Worm (Caenorhabditis elegans) whole organism, mixed stage, embryonic: ENCODE measurements around the gene viro-2.
A peak's percentile ranks its signal among the peaks of the same experiment; 100 is the strongest.

Experiments used
- M03D4.4 ChIP-seq: sonication (generic microtip); optimal IDR thresholded peaks from 2 replicates; lab custom pipeline; 2017; ENCODE audit warnings: mild to moderate bottlenecking, missing genetic modification characterization, missing compliant biosample characterization
- bed-3 ChIP-seq: fragments of 200-800 bp; sonication (Bioruptor generic); optimal IDR thresholded peaks from 3 replicates; lab custom pipeline; 2018; ENCODE audit warnings: mild to moderate bottlenecking, missing genetic modification characterization, moderate library complexity, missing compliant biosample characterization
- blmp-1 ChIP-seq: fragments of 150-350 bp; optimal IDR thresholded peaks from 2 replicates; lab custom pipeline; 2014; ENCODE audit warnings: missing biosample characterization, missing genetic modification characterization
- ceh-39 ChIP-seq: fragments of 150-350 bp; optimal IDR thresholded peaks from 2 replicates; lab custom pipeline; 2014; ENCODE audit warnings: missing biosample characterization, missing genetic modification characterization
- ceh-43 ChIP-seq: fragments of 200-800 bp; sonication (Bioruptor generic); optimal IDR thresholded peaks from 2 replicates; lab custom pipeline; 2018; ENCODE audit warnings: mild to moderate bottlenecking, missing genetic modification characterization, moderate library complexity, missing compliant biosample characterization
- ceh-83 ChIP-seq: fragments of 200-800 bp; sonication (Bioruptor generic); optimal IDR thresholded peaks from 2 replicates; lab custom pipeline; 2018; ENCODE audit warnings: mild to moderate bottlenecking, missing genetic modification characterization, missing compliant biosample characterization
- ces-1 ChIP-seq: fragments of 150-350 bp; optimal IDR thresholded peaks from 2 replicates; lab custom pipeline; 2014; ENCODE audit warnings: missing biosample characterization, missing genetic modification reagents, missing genetic modification characterization
- cnd-1 ChIP-seq: fragments of 200-800 bp; sonication (Bioruptor generic); optimal IDR thresholded peaks from 2 replicates; lab custom pipeline; 2018; ENCODE audit warnings: mild to moderate bottlenecking, missing genetic modification characterization, missing compliant biosample characterization
- drap-1 ChIP-seq: fragments of 200-800 bp; sonication (Bioruptor generic); optimal IDR thresholded peaks from 3 replicates; lab custom pipeline; 2018; ENCODE audit warnings: mild to moderate bottlenecking, missing genetic modification characterization, missing compliant biosample characterization
- elt-1 ChIP-seq: sonication (generic microtip); optimal IDR thresholded peaks from 2 replicates; lab custom pipeline; 2017; ENCODE audit warnings: missing genetic modification characterization, mild to moderate bottlenecking, missing compliant biosample characterization, antibody characterized with exemption, moderate library complexity, borderline replicate concordance; ENCODE audit not compliant: insufficient read depth
- elt-3 ChIP-seq: fragments of 150-350 bp; optimal IDR thresholded peaks from 2 replicates; lab custom pipeline; 2014; ENCODE audit warnings: missing biosample characterization, missing genetic modification characterization
- flh-1 ChIP-seq: fragments of 200-800 bp; sonication (Bioruptor generic); optimal IDR thresholded peaks from 2 replicates; lab custom pipeline; 2018; ENCODE audit warnings: mild to moderate bottlenecking, missing genetic modification characterization, moderate library complexity, missing compliant biosample characterization
- ham-2 ChIP-seq: fragments of 200-800 bp; sonication (Bioruptor generic); optimal IDR thresholded peaks from 2 replicates; lab custom pipeline; 2018; ENCODE audit warnings: mild to moderate bottlenecking, missing genetic modification characterization, missing compliant biosample characterization
- hlh-1 ChIP-seq: fragments of 150-350 bp; optimal IDR thresholded peaks from 2 replicates; lab custom pipeline; 2014; ENCODE audit warnings: missing biosample characterization, missing genetic modification reagents, missing genetic modification characterization
- lin-13 ChIP-seq: fragments of 150-350 bp; optimal IDR thresholded peaks from 2 replicates; lab custom pipeline; 2014; ENCODE audit warnings: missing biosample characterization, missing genetic modification characterization
- lin-32 ChIP-seq: fragments of 200-800 bp; sonication (Bioruptor generic); optimal IDR thresholded peaks from 2 replicates; lab custom pipeline; 2018; ENCODE audit warnings: mild to moderate bottlenecking, missing genetic modification characterization, missing compliant biosample characterization
- lsy-2 ChIP-seq: fragments of 150-350 bp; optimal IDR thresholded peaks from 2 replicates; lab custom pipeline; 2014; ENCODE audit warnings: missing biosample characterization, missing genetic modification characterization
- mab-5 ChIP-seq: fragments of 150-350 bp; optimal IDR thresholded peaks from 2 replicates; lab custom pipeline; 2014; ENCODE audit warnings: missing biosample characterization, missing genetic modification characterization
- mep-1 ChIP-seq: fragments of 150-350 bp; optimal IDR thresholded peaks from 2 replicates; lab custom pipeline; 2017; ENCODE audit warnings: missing biosample characterization, missing genetic modification reagents, missing genetic modification characterization, inconsistent platforms
- mls-2 ChIP-seq: sonication (generic microtip); optimal IDR thresholded peaks from 2 replicates; lab custom pipeline; 2016; ENCODE audit warnings: mild to moderate bottlenecking, missing genetic modification characterization, moderate library complexity, missing compliant biosample characterization
- nhr-12 ChIP-seq: fragments of 150-350 bp; optimal IDR thresholded peaks from 2 replicates; lab custom pipeline; 2014; ENCODE audit warnings: missing biosample characterization, missing genetic modification characterization
- nhr-2 ChIP-seq: fragments of 150-350 bp; optimal IDR thresholded peaks from 2 replicates; lab custom pipeline; 2014; ENCODE audit warnings: missing biosample characterization, missing genetic modification characterization
- nhr-237 ChIP-seq: fragments of 150-350 bp; optimal IDR thresholded peaks from 2 replicates; lab custom pipeline; 2014; ENCODE audit warnings: missing biosample characterization, missing genetic modification characterization
- nhr-28 ChIP-seq: fragments of 150-350 bp; optimal IDR thresholded peaks from 2 replicates; lab custom pipeline; 2014; ENCODE audit warnings: missing biosample characterization, missing genetic modification characterization
- nhr-76 ChIP-seq: sonication (generic microtip); optimal IDR thresholded peaks from 2 replicates; lab custom pipeline; 2017; ENCODE audit warnings: missing biosample characterization, missing genetic modification characterization
- pha-4 ChIP-seq: fragments of 150-350 bp; optimal IDR thresholded peaks from 2 replicates; lab custom pipeline; 2018; ENCODE audit warnings: missing biosample characterization, missing genetic modification reagents, missing genetic modification characterization
- sem-2 ChIP-seq: fragments of 200-800 bp; sonication (Bioruptor generic); optimal IDR thresholded peaks from 2 replicates; lab custom pipeline; 2018; ENCODE audit warnings: mild to moderate bottlenecking, missing genetic modification characterization, missing compliant biosample characterization
- snpc-4 ChIP-seq: fragments of 150-350 bp; optimal IDR thresholded peaks from 2 replicates; lab custom pipeline; 2014; ENCODE audit warnings: missing biosample characterization, missing genetic modification characterization
- sptf-1 ChIP-seq: sonication (generic microtip); optimal IDR thresholded peaks from 2 replicates; lab custom pipeline; 2017; ENCODE audit warnings: mild to moderate bottlenecking, missing genetic modification characterization, moderate library complexity, missing compliant biosample characterization
- tbx-8 ChIP-seq: fragments of 200-800 bp; sonication (Bioruptor generic); optimal IDR thresholded peaks from 2 replicates; lab custom pipeline; 2018; ENCODE audit warnings: mild to moderate bottlenecking, missing genetic modification characterization, moderate library complexity, missing compliant biosample characterization
- unc-120 ChIP-seq: sonication (generic microtip); optimal IDR thresholded peaks from 2 replicates; lab custom pipeline; 2017; ENCODE audit warnings: missing genetic modification characterization, missing compliant biosample characterization; ENCODE audit not compliant: poor library complexity, severe bottlenecking
- unc-39 ChIP-seq: fragments of 150-350 bp; optimal IDR thresholded peaks from 2 replicates; lab custom pipeline; 2014; ENCODE audit warnings: missing biosample characterization, missing genetic modification characterization
- unc-62 ChIP-seq: fragments of 150-350 bp; optimal IDR thresholded peaks from 2 replicates; lab custom pipeline; 2014; ENCODE audit warnings: missing biosample characterization, missing genetic modification reagents, missing genetic modification characterization
- zip-8 ChIP-seq: fragments of 150-350 bp; optimal IDR thresholded peaks from 2 replicates; lab custom pipeline; 2014; ENCODE audit warnings: missing biosample characterization, missing genetic modification characterization
- ztf-11 ChIP-seq: fragments of 150-350 bp; optimal IDR thresholded peaks from 2 replicates; lab custom pipeline; 2014; ENCODE audit warnings: missing biosample characterization, missing genetic modification characterization

Gene viro-2

DNA sequence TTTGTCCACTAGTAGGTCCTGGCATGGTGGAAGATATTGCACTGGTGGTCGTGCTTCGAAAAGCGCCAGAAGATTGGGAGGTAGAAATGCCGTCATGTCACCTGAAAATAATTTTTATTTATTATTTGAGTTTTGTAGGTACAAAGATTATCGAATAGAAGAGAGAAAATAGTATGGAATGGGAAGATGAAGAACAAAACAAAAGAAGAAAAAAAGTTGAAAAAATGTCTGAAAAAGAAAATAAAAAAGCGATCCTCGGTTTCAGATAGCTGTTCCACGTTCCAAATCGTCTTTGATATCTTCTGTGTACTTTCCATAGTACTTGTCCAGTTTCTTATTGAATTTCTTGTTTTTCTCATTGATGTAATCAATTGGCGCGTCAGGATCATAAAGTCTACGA, 32.4 kb downstream of the viro-2 start, which contains the start of gene rnp-7:
rnp-7 (minus strand) TSS at position 101 of the 400 bp plus-strand sequence.
- TF ChIP-seq unc-62 (GFP tag; lab: Kevin White, UChicago): no peak
- TF ChIP-seq mls-2 (tag; lab: Kevin White, UChicago): no peak
- no peak for TF ChIP-seq sem-2 (GFP tag; lab: Kevin White, UChicago)
- no peak for TF ChIP-seq unc-39 (tag; lab: Kevin White, UChicago)
- TF ChIP-seq drap-1 (GFP tag; lab: Kevin White, UChicago): no peak
- no peak for TF ChIP-seq mep-1 (tag; lab: Kevin White, UChicago)
- TF ChIP-seq bed-3 (GFP tag; lab: Kevin White, UChicago): no peak
- no peak for TF ChIP-seq ztf-11 (tag; lab: Kevin White, UChicago)
- no peak for TF ChIP-seq blmp-1
- no peak for TF ChIP-seq sptf-1
- TF ChIP-seq nhr-76 (tag; lab: Kevin White, UChicago): no peak
- no peak for TF ChIP-seq nhr-2 (tag; lab: Kevin White, UChicago)
- no peak for TF ChIP-seq pha-4

DNA sequence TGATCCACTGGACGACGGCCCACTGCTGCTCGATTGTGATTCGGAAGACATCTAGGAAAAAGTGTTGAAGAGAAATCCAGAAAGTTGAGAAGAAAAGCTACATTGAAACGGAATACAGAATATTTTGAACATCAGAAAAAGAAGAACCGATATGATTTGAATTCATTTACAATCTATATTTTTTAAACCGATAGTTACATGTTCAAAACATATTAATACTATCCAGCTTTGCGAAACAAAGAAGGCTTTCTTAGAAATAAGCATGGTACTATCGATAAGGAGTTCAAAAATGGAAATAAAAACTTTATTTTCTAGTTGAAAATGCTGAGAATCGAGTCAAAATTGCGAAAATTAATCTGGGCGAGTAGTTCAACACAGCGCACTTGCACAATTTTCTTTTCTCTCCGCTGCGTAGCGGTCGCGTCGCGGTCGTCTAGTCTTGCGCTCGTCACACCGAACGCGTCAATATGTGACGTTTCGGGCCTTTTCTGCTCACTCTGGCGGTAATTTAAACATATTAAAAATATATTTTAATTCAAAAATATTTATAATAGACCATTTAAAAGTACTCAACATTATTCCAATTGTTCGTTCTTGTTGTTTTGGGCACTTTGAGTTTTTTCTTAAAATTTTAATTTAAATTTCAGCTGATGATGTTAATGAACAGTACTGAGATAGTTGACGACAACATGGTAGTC, 33.5 kb downstream of the viro-2 start, which contains the start of the genes syf-2 and K04G7.1:
syf-2 (minus strand) TSS at position 51 of the 698 bp plus-strand sequence.
K04G7.1 (plus strand) TSS at position 648 of the 698 bp plus-strand sequence.
- TF ChIP-seq cnd-1 (tag; lab: Kevin White, UChicago) (no peak), ham-2 (no peak), unc-39 (tag; lab: Kevin White, UChicago) (no peak), unc-120 (peak; percentile 53), lin-32 (GFP tag; lab: Kevin White, UChicago) (no peak), ztf-11 (tag; lab: Kevin White, UChicago) (no peak), ceh-83 (GFP tag; lab: Kevin White, UChicago) (no peak), lsy-2 (tag; lab: Kevin White, UChicago) (peak; percentile 89), mls-2 (tag; lab: Kevin White, UChicago) (peak; percentile 9), blmp-1 (no peak), elt-3 (tag; lab: Kevin White, UChicago) (no peak), sptf-1 (peak; percentile 78), zip-8 (no peak), M03D4.4 (tag; lab: Kevin White, UChicago) (no peak), mep-1 (tag; lab: Kevin White, UChicago) (peak; percentile 98), nhr-28 (tag; lab: Kevin White, UChicago) (no peak), ces-1 (peak; percentile 80), pha-4 (peak; percentile 85), nhr-237 (peak; percentile 88), flh-1 (GFP tag; lab: Kevin White, UChicago) (no peak), nhr-12 (tag; lab: Kevin White, UChicago) (no peak), nhr-76 (tag; lab: Kevin White, UChicago) (no peak), elt-1 (tag; lab: Kevin White, UChicago) (no peak), nhr-2 (tag; lab: Kevin White, UChicago) (peak; percentile 42), ceh-39 (tag; lab: Kevin White, UChicago) (peak; percentile 87), hlh-1 (peak; percentile 69), mab-5 (no peak), lin-13 (tag; lab: Kevin White, UChicago) (peak; percentile 96), drap-1 (GFP tag; lab: Kevin White, UChicago) (peak; percentile 42), tbx-8 (no peak), unc-62 (GFP tag; lab: Kevin White, UChicago) (peak; percentile 70), snpc-4 (tag; lab: Kevin White, UChicago) (no peak), bed-3 (GFP tag; lab: Kevin White, UChicago) (no peak), ceh-43 (peak; percentile 3), sem-2 (GFP tag; lab: Kevin White, UChicago) (no peak)

DNA sequence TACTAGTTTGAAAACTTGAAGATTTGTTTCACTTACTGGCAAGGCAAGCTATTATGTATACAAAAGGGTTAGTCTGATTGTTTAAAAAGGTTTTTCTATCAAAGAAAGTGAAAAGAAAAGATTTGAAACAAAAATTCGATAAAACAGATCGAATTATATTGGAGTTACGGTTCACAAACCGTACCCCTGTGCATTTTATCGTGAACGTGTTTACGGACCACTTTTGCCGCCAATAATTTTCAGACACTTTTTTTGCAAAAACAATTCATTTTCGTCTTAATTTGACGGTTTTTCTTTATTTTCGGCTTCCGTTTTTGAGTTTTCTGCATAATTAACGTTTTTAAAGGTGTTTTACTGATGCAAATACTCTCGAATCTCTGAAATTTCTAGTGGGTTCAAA, 36.6 kb downstream of the viro-2 start:
- TF ChIP-seq blmp-1: no peak
- no peak for TF ChIP-seq lin-13 (tag; lab: Kevin White, UChicago)
- TF ChIP-seq mab-5: no peak
- TF ChIP-seq nhr-2 (tag; lab: Kevin White, UChicago): no peak
- no peak for TF ChIP-seq ces-1
- TF ChIP-seq mls-2 (tag; lab: Kevin White, UChicago): no peak
